Fruit fly (Drosophila melanogaster): ENCODE results near the gene CG3473.

CG3473 gene

dm6 chr2L:14553868-14554591 lies 9.5 kb downstream of the CG3473 start (continued):
- TF ChIP-seq sima (GFP tag; optimal IDR thresholded peaks at IDR 0.05), result no peak
- no peak for TF ChIP-seq CG31365 (tag; optimal IDR thresholded peaks at IDR 0.05)
- peak; percentile 90 for TF ChIP-seq CG17829 (tag; optimal IDR thresholded peaks at IDR 0.05)
- TF ChIP-seq hkb (optimal IDR thresholded peaks at IDR 0.05), result no peak
- TF ChIP-seq hkb (GFP tag; IDR thresholded peaks at IDR 0.05), result peak; percentile 76
- TF ChIP-seq ap (GFP tag; IDR thresholded peaks at IDR 0.05), result peak; percentile 48
- no peak for TF ChIP-seq fru (optimal IDR thresholded peaks at IDR 0.05)
- TF ChIP-seq CG6272 (GFP tag; IDR thresholded peaks at IDR 0.05), result peak; percentile 39; the same call in 1 of the 2 replicates
- TF ChIP-seq stc (GFP tag; IDR thresholded peaks at IDR 0.05), result peak; percentile 51
- TF ChIP-seq CG34224 (GFP tag; IDR thresholded peaks at IDR 0.05; ENCODE audit: partially characterized antibody), result no peak
- peak; percentile 77 for TF ChIP-seq Asciz (GFP tag; optimal IDR thresholded peaks at IDR 0.05)
- TF ChIP-seq CG17612 (GFP tag; IDR thresholded peaks at IDR 0.05), result no peak
- TF ChIP-seq CG7928 (GFP tag; optimal IDR thresholded peaks at IDR 0.05), result no peak
- peak; percentile 20 for TF ChIP-seq kni (GFP tag; optimal IDR thresholded peaks at IDR 0.05)
- no peak for TF ChIP-seq h (optimal IDR thresholded peaks at IDR 0.05)
- peak; percentile 80 for TF ChIP-seq CG16815 (GFP tag; optimal IDR thresholded peaks at IDR 0.05)
- peak; percentile 46 for TF ChIP-seq CG31388 (GFP tag; optimal IDR thresholded peaks at IDR 0.05)
- no peak for TF ChIP-seq al (GFP tag; IDR thresholded peaks at IDR 0.05)
- peak; percentile 24; the same call in 1 of the 2 replicates for TF ChIP-seq CG32532 (GFP tag; IDR thresholded peaks at IDR 0.05)
- TF ChIP-seq CG12219 (GFP tag; optimal IDR thresholded peaks at IDR 0.05), result peak; percentile 15
- peak; percentile 40 for TF ChIP-seq CG9437 (GFP tag; optimal IDR thresholded peaks at IDR 0.05)
- TF ChIP-seq pum (GFP tag; optimal IDR thresholded peaks at IDR 0.05), result peak; percentile 85
- TF ChIP-seq PHDP (tag; optimal IDR thresholded peaks at IDR 0.05), result peak; percentile 35
- TF ChIP-seq klu (GFP tag; IDR thresholded peaks at IDR 0.05), result peak; percentile 71
- peak; percentile 73 for TF ChIP-seq CG15601 (tag; optimal IDR thresholded peaks at IDR 0.05)
- TF ChIP-seq Bteb2 (GFP tag; optimal IDR thresholded peaks at IDR 0.05), result no peak
- TF ChIP-seq chm (GFP tag; IDR thresholded peaks at IDR 0.05), result peak; percentile 80
- peak; percentile 16 for TF ChIP-seq oc (tag; optimal IDR thresholded peaks at IDR 0.05)
- TF ChIP-seq CG6791 (GFP tag; IDR thresholded peaks at IDR 0.05; ENCODE audit: partially characterized antibody), result no peak
- peak; percentile 83 for TF ChIP-seq nmo (GFP tag; optimal IDR thresholded peaks at IDR 0.05)
- TF ChIP-seq Sry-δ (GFP tag; optimal IDR thresholded peaks at IDR 0.05), result peak; percentile 44
- no peak for TF ChIP-seq pros (GFP tag; optimal IDR thresholded peaks at IDR 0.05)
- TF ChIP-seq dmrt99B (tag; optimal IDR thresholded peaks at IDR 0.05), result peak; percentile 63
- peak; percentile 58; the same call in 1 of the 2 replicates for TF ChIP-seq CG31224 (GFP tag; IDR thresholded peaks at IDR 0.05)
- TF ChIP-seq MBD-R2 (GFP tag; IDR thresholded peaks at IDR 0.05), result peak; percentile 20; the same call in 1 of the 2 replicates
- peak; percentile 60; the same call in 1 of the 2 replicates for TF ChIP-seq CG4730 (GFP tag; IDR thresholded peaks at IDR 0.05)
- peak; percentile 89 for TF ChIP-seq pnt (GFP tag; optimal IDR thresholded peaks at IDR 0.05)
- no peak for TF ChIP-seq Doc3 (GFP tag; IDR thresholded peaks at IDR 0.05; ENCODE audit: partially characterized antibody)
- TF ChIP-seq insv (GFP tag; optimal IDR thresholded peaks at IDR 0.05), result no peak
- TF ChIP-seq CG1832 (GFP tag; optimal IDR thresholded peaks at IDR 0.05), result no peak
- TF ChIP-seq cato (GFP tag; optimal IDR thresholded peaks at IDR 0.05; ENCODE audit: borderline replicate concordance), result no peak
- peak; percentile 71 for TF ChIP-seq Oli (tag; optimal IDR thresholded peaks at IDR 0.05)
- no peak for TF ChIP-seq HLHmδ (GFP tag; optimal IDR thresholded peaks at IDR 0.05)
- TF ChIP-seq CG14050 (GFP tag; IDR thresholded peaks at IDR 0.05), result peak; percentile 48; the same call in 1 of the 3 replicates
- TF ChIP-seq CG12155 (GFP tag; optimal IDR thresholded peaks at IDR 0.05), result peak; percentile 20
- TF ChIP-seq ranshi (GFP tag; IDR thresholded peaks at IDR 0.05), result peak; percentile 56; the same call in 1 of the 2 replicates
- TF ChIP-seq CG7556 (GFP tag; optimal IDR thresholded peaks at IDR 0.05), result peak; percentile 71
- TF ChIP-seq vnd (GFP tag; IDR thresholded peaks at IDR 0.05; ENCODE audit: partially characterized antibody), result no peak
- TF ChIP-seq CG16863 (GFP tag; optimal IDR thresholded peaks at IDR 0.05), result peak; percentile 77
- TF ChIP-seq lola (GFP tag; optimal IDR thresholded peaks at IDR 0.05), result peak in 1 of 3 experiments; percentile 75

All from whole organism, embryonic.